Worm (Caenorhabditis elegans) whole organism, mixed stage, embryonic: ENCODE measurements around the gene B0391.14.
"Not testable (repeated sequence)": the region's sequence is repeated elsewhere in the genome, so short reads cannot be mapped to it uniquely, and the experiment has no call there.

Source experiments
- M03D4.4 ChIP-seq: sonication (generic microtip); optimal IDR thresholded peaks from 2 replicates; lab custom pipeline; 2017; ENCODE audit warnings: mild to moderate bottlenecking, missing genetic modification characterization, missing compliant biosample characterization
- ceh-39 ChIP-seq: fragments of 150-350 bp; optimal IDR thresholded peaks from 2 replicates; lab custom pipeline; 2014; ENCODE audit warnings: missing biosample characterization, missing genetic modification characterization
- ceh-83 ChIP-seq: fragments of 200-800 bp; sonication (Bioruptor generic); optimal IDR thresholded peaks from 2 replicates; lab custom pipeline; 2018; ENCODE audit warnings: mild to moderate bottlenecking, missing genetic modification characterization, missing compliant biosample characterization
- ces-1 ChIP-seq: fragments of 150-350 bp; optimal IDR thresholded peaks from 2 replicates; lab custom pipeline; 2014; ENCODE audit warnings: missing biosample characterization, missing genetic modification reagents, missing genetic modification characterization
- cnd-1 ChIP-seq: fragments of 200-800 bp; sonication (Bioruptor generic); optimal IDR thresholded peaks from 2 replicates; lab custom pipeline; 2018; ENCODE audit warnings: mild to moderate bottlenecking, missing genetic modification characterization, missing compliant biosample characterization
- drap-1 ChIP-seq: fragments of 200-800 bp; sonication (Bioruptor generic); optimal IDR thresholded peaks from 3 replicates; lab custom pipeline; 2018; ENCODE audit warnings: mild to moderate bottlenecking, missing genetic modification characterization, missing compliant biosample characterization
- elt-3 ChIP-seq: fragments of 150-350 bp; optimal IDR thresholded peaks from 2 replicates; lab custom pipeline; 2014; ENCODE audit warnings: missing biosample characterization, missing genetic modification characterization
- flh-1 ChIP-seq: fragments of 200-800 bp; sonication (Bioruptor generic); optimal IDR thresholded peaks from 2 replicates; lab custom pipeline; 2018; ENCODE audit warnings: mild to moderate bottlenecking, missing genetic modification characterization, moderate library complexity, missing compliant biosample characterization
- hlh-1 ChIP-seq: fragments of 150-350 bp; optimal IDR thresholded peaks from 2 replicates; lab custom pipeline; 2014; ENCODE audit warnings: missing biosample characterization, missing genetic modification reagents, missing genetic modification characterization
- lin-13 ChIP-seq: fragments of 150-350 bp; optimal IDR thresholded peaks from 2 replicates; lab custom pipeline; 2014; ENCODE audit warnings: missing biosample characterization, missing genetic modification characterization
- lin-32 ChIP-seq: fragments of 200-800 bp; sonication (Bioruptor generic); optimal IDR thresholded peaks from 2 replicates; lab custom pipeline; 2018; ENCODE audit warnings: mild to moderate bottlenecking, missing genetic modification characterization, missing compliant biosample characterization
- lsy-2 ChIP-seq: fragments of 150-350 bp; optimal IDR thresholded peaks from 2 replicates; lab custom pipeline; 2014; ENCODE audit warnings: missing biosample characterization, missing genetic modification characterization
- mab-5 ChIP-seq: fragments of 150-350 bp; optimal IDR thresholded peaks from 2 replicates; lab custom pipeline; 2014; ENCODE audit warnings: missing biosample characterization, missing genetic modification characterization
- mep-1 ChIP-seq: fragments of 150-350 bp; optimal IDR thresholded peaks from 2 replicates; lab custom pipeline; 2017; ENCODE audit warnings: missing biosample characterization, missing genetic modification reagents, missing genetic modification characterization, inconsistent platforms
- mls-2 ChIP-seq: sonication (generic microtip); optimal IDR thresholded peaks from 2 replicates; lab custom pipeline; 2016; ENCODE audit warnings: mild to moderate bottlenecking, missing genetic modification characterization, moderate library complexity, missing compliant biosample characterization
- nhr-12 ChIP-seq: fragments of 150-350 bp; optimal IDR thresholded peaks from 2 replicates; lab custom pipeline; 2014; ENCODE audit warnings: missing biosample characterization, missing genetic modification characterization
- nhr-2 ChIP-seq: fragments of 150-350 bp; optimal IDR thresholded peaks from 2 replicates; lab custom pipeline; 2014; ENCODE audit warnings: missing biosample characterization, missing genetic modification characterization
- nhr-237 ChIP-seq: fragments of 150-350 bp; optimal IDR thresholded peaks from 2 replicates; lab custom pipeline; 2014; ENCODE audit warnings: missing biosample characterization, missing genetic modification characterization
- nhr-28 ChIP-seq: fragments of 150-350 bp; optimal IDR thresholded peaks from 2 replicates; lab custom pipeline; 2014; ENCODE audit warnings: missing biosample characterization, missing genetic modification characterization
- nhr-76 ChIP-seq: sonication (generic microtip); optimal IDR thresholded peaks from 2 replicates; lab custom pipeline; 2017; ENCODE audit warnings: missing biosample characterization, missing genetic modification characterization
- pha-4 ChIP-seq: fragments of 150-350 bp; optimal IDR thresholded peaks from 2 replicates; lab custom pipeline; 2018; ENCODE audit warnings: missing biosample characterization, missing genetic modification reagents, missing genetic modification characterization
- sem-2 ChIP-seq: fragments of 200-800 bp; sonication (Bioruptor generic); optimal IDR thresholded peaks from 2 replicates; lab custom pipeline; 2018; ENCODE audit warnings: mild to moderate bottlenecking, missing genetic modification characterization, missing compliant biosample characterization
- snpc-4 ChIP-seq: fragments of 150-350 bp; optimal IDR thresholded peaks from 2 replicates; lab custom pipeline; 2014; ENCODE audit warnings: missing biosample characterization, missing genetic modification characterization
- sptf-1 ChIP-seq: sonication (generic microtip); optimal IDR thresholded peaks from 2 replicates; lab custom pipeline; 2017; ENCODE audit warnings: mild to moderate bottlenecking, missing genetic modification characterization, moderate library complexity, missing compliant biosample characterization
- tbx-8 ChIP-seq: fragments of 200-800 bp; sonication (Bioruptor generic); optimal IDR thresholded peaks from 2 replicates; lab custom pipeline; 2018; ENCODE audit warnings: mild to moderate bottlenecking, missing genetic modification characterization, moderate library complexity, missing compliant biosample characterization
- unc-120 ChIP-seq: sonication (generic microtip); optimal IDR thresholded peaks from 2 replicates; lab custom pipeline; 2017; ENCODE audit warnings: missing genetic modification characterization, missing compliant biosample characterization; ENCODE audit not compliant: poor library complexity, severe bottlenecking
- unc-39 ChIP-seq: fragments of 150-350 bp; optimal IDR thresholded peaks from 2 replicates; lab custom pipeline; 2014; ENCODE audit warnings: missing biosample characterization, missing genetic modification characterization
- unc-62 ChIP-seq: fragments of 150-350 bp; optimal IDR thresholded peaks from 2 replicates; lab custom pipeline; 2014; ENCODE audit warnings: missing biosample characterization, missing genetic modification reagents, missing genetic modification characterization
- ztf-11 ChIP-seq: fragments of 150-350 bp; optimal IDR thresholded peaks from 2 replicates; lab custom pipeline; 2014; ENCODE audit warnings: missing biosample characterization, missing genetic modification characterization

B0391.14 gene

ce11 chrV:15599762-15600161 is at the start of gene B0391.14:
Gene B0391.14 (minus strand): TSS chrV:15599862.
- not testable (repeated sequence) for TF ChIP-seq sem-2 (GFP tag; lab: Kevin White, UChicago); drap-1 (GFP tag; lab: Kevin White, UChicago); nhr-28 (tag; lab: Kevin White, UChicago)

ce11 chrV:15647536-15648085 is 47.9 kb upstream of the B0391.14 start, which contains the start of the genes C55A1.7 and C55A1.6:
Gene C55A1.7 (minus strand): TSS chrV:15647636.
Gene C55A1.6 (plus strand): TSS chrV:15648035.
- peak; percentile 10 for TF ChIP-seq pha-4 (tag; lab: Kevin White, UChicago)

- TF ChIP-seq nhr-12 (tag; lab: Kevin White, UChicago) (no peak), ztf-11 (no peak), lin-13 (tag; lab: Kevin White, UChicago) (no peak), nhr-237 (tag; lab: Kevin White, UChicago) (no peak), M03D4.4 (no peak), pha-4 (tag; lab: Kevin White, UChicago) (no peak), unc-62 (no peak), ceh-83 (no peak), ceh-39 (tag; lab: Kevin White, UChicago) (no peak)
Measured at ce11 chrV:15644575-15644974, 44.9 kb upstream of the B0391.14 start, which contains the start of gene str-23. Gene str-23 (plus strand): TSS chrV:15644875.

ce11 chrV:15643192-15643591 is 43.5 kb upstream of the B0391.14 start, which contains the start of gene C55A1.4:
Gene C55A1.4 (minus strand): TSS chrV:15643292.
- not testable (repeated sequence) for TF ChIP-seq nhr-12, snpc-4, nhr-76 (tag; lab: Kevin White, UChicago)

- TF ChIP-seq mab-5 (tag; lab: Kevin White, UChicago) (no peak), ces-1 (GFP tag; lab: Kevin White, UChicago) (peak; percentile 13)
Measured at ce11 chrV:15638853-15639252, 39.2 kb upstream of the B0391.14 start, which contains the start of gene srz-44. Gene srz-44 (minus strand): TSS chrV:15638953.

- TF ChIP-seq unc-120 (tag; lab: Kevin White, UChicago) (no peak), M03D4.4 (no peak), hlh-1 (tag; lab: Kevin White, UChicago) (no peak), ceh-39 (tag; lab: Kevin White, UChicago) (no peak), lin-13 (tag; lab: Kevin White, UChicago) (no peak), lin-32 (no peak), mep-1 (tag; lab: Kevin White, UChicago) (no peak), lsy-2 (tag; lab: Kevin White, UChicago) (no peak), ces-1 (GFP tag; lab: Kevin White, UChicago) (no peak), sem-2 (GFP tag; lab: Kevin White, UChicago) (no peak), cnd-1 (tag; lab: Kevin White, UChicago) (no peak), tbx-8 (GFP tag; lab: Kevin White, UChicago) (no peak)
Measured at ce11 chrV:15629543-15629942, 29.9 kb upstream of the B0391.14 start, which contains the start of gene str-248. Gene str-248 (minus strand): TSS chrV:15629643.

ce11 chrV:15625561-15625960 is 25.9 kb upstream of the B0391.14 start, which contains the start of gene C55A1.11:
Gene C55A1.11 (plus strand): TSS chrV:15625861.
- no peak for TF ChIP-seq pha-4 (tag; lab: Kevin White, UChicago)
- no peak for TF ChIP-seq flh-1 (GFP tag; lab: Kevin White, UChicago)
- no peak for TF ChIP-seq hlh-1 (tag; lab: Kevin White, UChicago)
- no peak for TF ChIP-seq unc-120 (tag; lab: Kevin White, UChicago)
- TF ChIP-seq lin-32 = no peak

- no peak for TF ChIP-seq lin-32
- no peak for TF ChIP-seq tbx-8 (GFP tag; lab: Kevin White, UChicago)
- TF ChIP-seq elt-3 (tag; lab: Kevin White, UChicago) = no peak
- TF ChIP-seq ces-1 (GFP tag; lab: Kevin White, UChicago) = no peak
- TF ChIP-seq lin-13 (tag; lab: Kevin White, UChicago) = no peak
- no peak for TF ChIP-seq nhr-76 (tag; lab: Kevin White, UChicago)
- no peak for TF ChIP-seq unc-120 (tag; lab: Kevin White, UChicago)
- TF ChIP-seq mab-5 (tag; lab: Kevin White, UChicago) = no peak
- no peak for TF ChIP-seq flh-1 (GFP tag; lab: Kevin White, UChicago)
- no peak for TF ChIP-seq snpc-4 (tag; lab: Kevin White, UChicago)
- no peak for TF ChIP-seq nhr-2
- TF ChIP-seq nhr-28 (tag; lab: Kevin White, UChicago) = no peak
- TF ChIP-seq M03D4.4 = no peak
- TF ChIP-seq sptf-1 = no peak
- no peak for TF ChIP-seq ceh-39 (tag; lab: Kevin White, UChicago)
- TF ChIP-seq unc-62 = no peak
- no peak for TF ChIP-seq mls-2 (tag; lab: Kevin White, UChicago)
- TF ChIP-seq unc-39 (tag; lab: Kevin White, UChicago) = no peak
Measured at ce11 chrV:15621518-15621917, 21.9 kb upstream of the B0391.14 start, which contains the start of gene C55A1.1. Gene C55A1.1 (plus strand): TSS chrV:15621818.
